Fruit fly (Drosophila melanogaster) Kc167 (cell line): ENCODE results near the gene CG5112.

Experiments used
- h ChIP-seq: fragments of >200 bp; optimal IDR thresholded peaks from 3 replicates; lab custom pipeline; 2018; ENCODE audit warnings: missing external identifiers
- insv ChIP-seq: fragments of >200 bp; optimal IDR thresholded peaks from 3 replicates; lab custom pipeline; 2018; ENCODE audit warnings: missing external identifiers
- psq ChIP-seq: fragments of >200 bp; optimal IDR thresholded peaks from 2 replicates; lab custom pipeline; 2017; ENCODE audit warnings: missing external identifiers
- ttk ChIP-seq: sonication (Bioruptor generic); optimal IDR thresholded peaks from 2 replicates; lab custom pipeline; 2017; ENCODE audit warnings: missing external identifiers

- TF ChIP-seq psq (no peak), insv (lab: Kevin White, UChicago) (no peak), h (lab: Kevin White, UChicago) (no peak), ttk (no peak)
Observed at dm6 chr3R:25539132-25539531, 47.9 kb downstream of the CG5112 start.
